Fruit fly (Drosophila melanogaster) whole organism, embryonic: Measurements from ENCODE around the gene Sec10.

Experiments used
- CG10565 ChIP-seq: fragments of 200-800 bp; sonication (Bioruptor generic); optimal IDR thresholded peaks from 3 replicates; lab custom pipeline; 2016; ENCODE audit warnings: missing biosample characterization, mild to moderate bottlenecking, missing genetic modification characterization
- CG14710 ChIP-seq: fragments of 200-800 bp; sonication (Bioruptor generic); optimal IDR thresholded peaks from 3 replicates; lab custom pipeline; 2019; ENCODE audit warnings: missing biosample characterization, mild to moderate bottlenecking, missing genetic modification characterization, moderate library complexity
- CG17186 ChIP-seq: fragments of 200-800 bp; sonication (Bioruptor generic); optimal IDR thresholded peaks from 3 replicates; lab custom pipeline; 2017; ENCODE audit warnings: missing biosample characterization, missing genetic modification reagents, missing genetic modification characterization
- CG17328 ChIP-seq: fragments of 200-800 bp; sonication (Bioruptor generic); IDR thresholded peaks from 2 replicates; pipeline ENCODE4 v1.3.6; 2022; ENCODE audit warnings: missing biosample characterization, missing genetic modification characterization
- CG17612 ChIP-seq: fragments of 200-800 bp; sonication (Bioruptor generic); IDR thresholded peaks from 2 replicates; pipeline ENCODE4 v1.3.6; 2022; ENCODE audit warnings: missing biosample characterization, missing genetic modification characterization
- CG18599 ChIP-seq: fragments of 200-800 bp; sonication (Bioruptor generic); optimal IDR thresholded peaks from 3 replicates; lab custom pipeline; 2017; ENCODE audit warnings: missing biosample characterization, missing genetic modification characterization, mild to moderate bottlenecking, moderate library complexity, missing genetic modification reagents
- CG30403 ChIP-seq: fragments of 200-800 bp; sonication (Bioruptor generic); optimal IDR thresholded peaks from 3 replicates; lab custom pipeline; 2016; ENCODE audit warnings: missing biosample characterization, missing genetic modification characterization
- CG31365 ChIP-seq: fragments of 200-800 bp; sonication (Bioruptor generic); optimal IDR thresholded peaks from 2 replicates; lab custom pipeline; 2018; ENCODE audit warnings: missing biosample characterization, mild to moderate bottlenecking, missing genetic modification characterization
- CG34376 ChIP-seq: fragments of 200-800 bp; sonication (Bioruptor generic); optimal IDR thresholded peaks from 2 replicates; lab custom pipeline; 2018; ENCODE audit warnings: missing biosample characterization, mild to moderate bottlenecking, missing genetic modification characterization
- CG4282 ChIP-seq: fragments of 200-800 bp; sonication (Bioruptor generic); optimal IDR thresholded peaks from 2 replicates; lab custom pipeline; 2016; ENCODE audit warnings: missing biosample characterization, missing genetic modification characterization
- CG5245 ChIP-seq: fragments of 200-800 bp; sonication (Bioruptor generic); optimal IDR thresholded peaks from 3 replicates; lab custom pipeline; 2016; ENCODE audit warnings: missing biosample characterization, missing genetic modification characterization
- CG6175 ChIP-seq: fragments of 200-800 bp; sonication (Bioruptor generic); IDR thresholded peaks from 3 replicates; pipeline ENCODE4 v1.3.6; 2022; ENCODE audit warnings: missing biosample characterization, missing genetic modification characterization
- CG6272 ChIP-seq: fragments of 200-800 bp; sonication (Bioruptor generic); IDR thresholded peaks from 2 replicates; pipeline ENCODE4 v1.3.6; 2022; ENCODE audit warnings: missing biosample characterization, missing genetic modification characterization
- CG6689 ChIP-seq: fragments of 200-800 bp; sonication (Bioruptor generic); IDR thresholded peaks from 2 replicates; pipeline ENCODE4 v1.3.6; 2022; ENCODE audit warnings: missing biosample characterization, missing genetic modification characterization
- CG6791 ChIP-seq: fragments of 200-800 bp; sonication (Bioruptor generic); IDR thresholded peaks from 3 replicates; pipeline ENCODE4 v1.3.6; 2022; ENCODE audit warnings: missing biosample characterization, missing genetic modification characterization; ENCODE audit not compliant: partially characterized antibody
- CG7271 ChIP-seq: fragments of 200-800 bp; sonication (Bioruptor generic); optimal IDR thresholded peaks from 2 replicates; lab custom pipeline; 2018; ENCODE audit warnings: missing biosample characterization, mild to moderate bottlenecking, missing genetic modification characterization, moderate library complexity
- CG7786 ChIP-seq: fragments of 200-800 bp; sonication (Bioruptor generic); optimal IDR thresholded peaks from 2 replicates; lab custom pipeline; 2016; ENCODE audit warnings: missing biosample characterization, missing genetic modification characterization
- CG8281 ChIP-seq: fragments of 200-800 bp; sonication (Bioruptor generic); optimal IDR thresholded peaks from 2 replicates; lab custom pipeline; 2018; ENCODE audit warnings: missing biosample characterization, mild to moderate bottlenecking, missing genetic modification characterization, moderate library complexity
- CG8944 ChIP-seq: fragments of 200-800 bp; sonication (Bioruptor generic); optimal IDR thresholded peaks from 3 replicates; lab custom pipeline; 2016; ENCODE audit warnings: missing biosample characterization, missing genetic modification characterization
- Doc2 ChIP-seq: fragments of 200-800 bp; sonication (Bioruptor generic); IDR thresholded peaks from 2 replicates; pipeline ENCODE4 v1.3.6; 2022; ENCODE audit warnings: missing biosample characterization, missing genetic modification characterization
- Dref ChIP-seq: fragments of 200-800 bp; sonication (Bioruptor generic); IDR thresholded peaks from 2 replicates; pipeline ENCODE4 v1.3.6; 2022; ENCODE audit warnings: missing biosample characterization, missing genetic modification characterization
- GATAe ChIP-seq: fragments of 200-800 bp; sonication (Bioruptor generic); conservative IDR thresholded peaks from 2 replicates; pipeline ENCODE4 v1.3.6; 2022; ENCODE audit warnings: missing biosample characterization, missing genetic modification characterization
- HmgZ ChIP-seq: fragments of 200-800 bp; sonication (Bioruptor generic); optimal IDR thresholded peaks from 2 replicates; lab custom pipeline; 2018; ENCODE audit warnings: missing biosample characterization, mild to moderate bottlenecking, missing genetic modification characterization
- Nf-YB ChIP-seq: fragments of 200-800 bp; sonication (Bioruptor generic); optimal IDR thresholded peaks from 3 replicates; lab custom pipeline; 2019; ENCODE audit warnings: missing biosample characterization, mild to moderate bottlenecking, missing genetic modification characterization, moderate library complexity
- Pdp1 ChIP-seq, 2 experiments: fragments of 200-800 bp; sonication (Bioruptor generic); optimal IDR thresholded peaks; 3 replicates each; lab custom pipeline; 2016; ENCODE audit warnings: missing biosample characterization in 2 of 2, missing genetic modification characterization in 2 of 2, mild to moderate bottlenecking in 1 of 2, moderate library complexity in 1 of 2
- Stat92E ChIP-seq, 3 experiments: fragments of >200 bp in 2 of 3; fragments of 200-800 bp in 1 of 3; sonication (Bioruptor generic) in 1 of 3; optimal IDR thresholded peaks; 2 replicates each; lab custom pipeline; 2017 to 2019; ENCODE audit warnings: missing biosample characterization in 3 of 3, missing genetic modification characterization in 3 of 3, mild to moderate bottlenecking in 1 of 3, moderate library complexity in 1 of 3
- YL-1 ChIP-seq: fragments of 200-800 bp; sonication (Bioruptor generic); optimal IDR thresholded peaks from 3 replicates; lab custom pipeline; 2017; ENCODE audit warnings: missing biosample characterization, mild to moderate bottlenecking, missing genetic modification characterization
- al ChIP-seq: fragments of 200-800 bp; sonication (Bioruptor generic); IDR thresholded peaks from 2 replicates; pipeline ENCODE4 v1.3.6; 2022; ENCODE audit warnings: missing biosample characterization, missing genetic modification characterization
- cwo ChIP-seq: fragments of 200-800 bp; sonication (Bioruptor generic); optimal IDR thresholded peaks from 3 replicates; lab custom pipeline; 2017; ENCODE audit warnings: missing biosample characterization, missing genetic modification characterization, mild to moderate bottlenecking, moderate library complexity, missing genetic modification reagents
- danr ChIP-seq: fragments of 200-800 bp; sonication (Bioruptor generic); IDR thresholded peaks from 2 replicates; pipeline ENCODE4 v1.3.6; 2022; ENCODE audit warnings: missing biosample characterization, missing genetic modification characterization
- dimm ChIP-seq: fragments of 200-800 bp; sonication (Bioruptor generic); IDR thresholded peaks from 2 replicates; pipeline ENCODE4 v1.3.6; 2022; ENCODE audit warnings: missing biosample characterization, missing genetic modification characterization
- exex ChIP-seq: fragments of 200-800 bp; sonication (Bioruptor generic); optimal IDR thresholded peaks from 4 replicates; lab custom pipeline; 2018; ENCODE audit warnings: missing biosample characterization, mild to moderate bottlenecking, missing genetic modification characterization, moderate library complexity
- fd96Cb ChIP-seq: fragments of 200-800 bp; sonication (Bioruptor generic); optimal IDR thresholded peaks from 2 replicates; lab custom pipeline; 2018; ENCODE audit warnings: missing biosample characterization, mild to moderate bottlenecking, missing genetic modification characterization, moderate library complexity
- grn ChIP-seq: fragments of 200-800 bp; sonication (Bioruptor generic); optimal IDR thresholded peaks from 3 replicates; lab custom pipeline; 2017; ENCODE audit warnings: missing biosample characterization, missing genetic modification characterization
- gro ChIP-seq: fragments of 200-800 bp; sonication (Bioruptor generic); optimal IDR thresholded peaks from 2 replicates; lab custom pipeline; 2016; ENCODE audit warnings: missing biosample characterization, missing genetic modification characterization
- gsb-n ChIP-seq: fragments of 200-800 bp; sonication (Bioruptor generic); optimal IDR thresholded peaks from 3 replicates; lab custom pipeline; 2018; ENCODE audit warnings: missing biosample characterization, mild to moderate bottlenecking, missing genetic modification characterization
- jumu ChIP-seq: fragments of 200-800 bp; sonication (Bioruptor generic); optimal IDR thresholded peaks from 3 replicates; lab custom pipeline; 2016; ENCODE audit warnings: missing biosample characterization, missing genetic modification characterization
- kay ChIP-seq: fragments of 200-800 bp; sonication (Bioruptor generic); optimal IDR thresholded peaks from 2 replicates; lab custom pipeline; 2016; ENCODE audit warnings: missing biosample characterization, missing genetic modification characterization
- klu ChIP-seq: fragments of 200-800 bp; sonication (Bioruptor generic); IDR thresholded peaks from 2 replicates; pipeline ENCODE4 v1.3.6; 2022; ENCODE audit warnings: missing biosample characterization, missing genetic modification characterization
- lab ChIP-seq: fragments of 200-800 bp; sonication (Bioruptor generic); optimal IDR thresholded peaks from 3 replicates; lab custom pipeline; 2017; ENCODE audit warnings: missing biosample characterization, missing genetic modification characterization, mild to moderate bottlenecking, moderate library complexity, missing genetic modification reagents
- lbe ChIP-seq: fragments of 200-800 bp; sonication (Bioruptor generic); optimal IDR thresholded peaks from 2 replicates; lab custom pipeline; 2016; ENCODE audit warnings: missing biosample characterization, mild to moderate bottlenecking, missing genetic modification characterization
- mirr ChIP-seq: fragments of 200-800 bp; sonication (Bioruptor generic); optimal IDR thresholded peaks from 3 replicates; lab custom pipeline; 2018; ENCODE audit warnings: missing biosample characterization, mild to moderate bottlenecking, missing genetic modification characterization
- rib ChIP-seq: fragments of 200-800 bp; sonication (Bioruptor generic); IDR thresholded peaks from 2 replicates; pipeline ENCODE4 v1.3.6; 2022; ENCODE audit warnings: missing biosample characterization, missing genetic modification characterization
- sd ChIP-seq: fragments of 200-800 bp; sonication (Bioruptor generic); optimal IDR thresholded peaks from 3 replicates; lab custom pipeline; 2018; ENCODE audit warnings: missing biosample characterization, mild to moderate bottlenecking, missing genetic modification characterization, moderate library complexity
- sens ChIP-seq: fragments of 200-800 bp; sonication (Bioruptor generic); peaks from one replicate; lab custom pipeline; 2016; ENCODE audit warnings: missing biosample characterization, missing genetic modification characterization
- ssp ChIP-seq: fragments of 200-800 bp; sonication (Bioruptor generic); IDR thresholded peaks from 2 replicates; pipeline ENCODE4 v1.3.6; 2022; ENCODE audit warnings: missing biosample characterization, missing genetic modification characterization
- sug ChIP-seq: fragments of 200-800 bp; optimal IDR thresholded peaks from 2 replicates; lab custom pipeline; 2019; ENCODE audit warnings: missing biosample characterization, mild to moderate bottlenecking, missing genetic modification characterization, moderate library complexity
- toy ChIP-seq: fragments of 200-800 bp; sonication (Bioruptor generic); IDR thresholded peaks from 2 replicates; pipeline ENCODE4 v1.3.6; 2022; ENCODE audit warnings: missing biosample characterization, missing genetic modification characterization
- trem ChIP-seq: fragments of 200-800 bp; optimal IDR thresholded peaks from 3 replicates; lab custom pipeline; 2019; ENCODE audit warnings: missing biosample characterization, mild to moderate bottlenecking, missing genetic modification characterization, moderate library complexity
- trh ChIP-seq: fragments of 200-800 bp; sonication (Bioruptor generic); optimal IDR thresholded peaks from 2 replicates; lab custom pipeline; 2016; ENCODE audit warnings: missing biosample characterization, missing genetic modification characterization

Gene Sec10

dm6 chr3R:24134580-24134979 is at the start of gene Sec10 (continued):
- TF ChIP-seq lbe (GFP tag; lab: Kevin White, UChicago), result peak; percentile 55
- TF ChIP-seq danr (GFP tag; lab: Robert Waterston, UW), result no peak
- TF ChIP-seq sens (GFP tag; lab: Kevin White, UChicago), result peak; percentile 86
- no peak for TF ChIP-seq fd96Cb
- TF ChIP-seq CG31365 (tag; lab: Kevin White, UChicago), result no peak
- TF ChIP-seq CG17186 (GFP tag; lab: Kevin White, UChicago), result peak; percentile 59
- TF ChIP-seq CG7271, result peak; percentile 11
- 0 out of 2 replicates have a peak, but pooled peaks have one; percentile 21 for TF ChIP-seq rib (GFP tag; lab: Robert Waterston, UW)
- TF ChIP-seq ssp, result no peak
- TF ChIP-seq gro (GFP tag; lab: Kevin White, UChicago), result no peak
- peak in 1 of 2 experiments; percentile 99 for TF ChIP-seq Pdp1 (GFP tag; optimal IDR thresholded peaks at IDR 0.05; lab: Kevin White, UChicago)
- no peak for TF ChIP-seq CG17328
- TF ChIP-seq CG6791 (GFP tag; lab: Robert Waterston, UW), result no peak
- TF ChIP-seq trem, result peak; percentile 81
- TF ChIP-seq CG6689 (GFP tag; lab: Robert Waterston, UW), result no peak
- TF ChIP-seq YL-1 (GFP tag; lab: Kevin White, UChicago), result peak; percentile 83
- TF ChIP-seq CG7786 (GFP tag; lab: Kevin White, UChicago), result no peak

dm6 chr3R:24084975-24085374 is 49.7 kb upstream of the Sec10 start:
- TF ChIP-seq GATAe (GFP tag; lab: Robert Waterston, UW) (peak; percentile 19; the same call in 1 of the 2 replicates), sug (tag; lab: Kevin White, UChicago) (peak; percentile 64), lab (peak; percentile 14), exex (tag; lab: Kevin White, UChicago) (peak; percentile 99), sd (peak; percentile 94), cwo (GFP tag; lab: Kevin White, UChicago) (peak; percentile 17), CG18599 (GFP tag; lab: Kevin White, UChicago) (peak; percentile 16), al (GFP tag; lab: Robert Waterston, UW) (no peak), grn (GFP tag; lab: Kevin White, UChicago) (peak; percentile 7), HmgZ (tag; lab: Kevin White, UChicago) (peak; percentile 26), Dref (GFP tag; lab: Robert Waterston, UW) (no peak), dimm (GFP tag; lab: Robert Waterston, UW) (no peak), mirr (GFP tag; lab: Kevin White, UChicago) (peak; percentile 94), gro (GFP tag; lab: Kevin White, UChicago) (peak; percentile 56), CG30403 (no peak), Nf-YB (GFP tag; lab: Kevin White, UChicago) (no peak), CG4282 (GFP tag; lab: Kevin White, UChicago) (no peak), CG8281 (tag; lab: Kevin White, UChicago) (peak; percentile 1), CG34376 (GFP tag; lab: Kevin White, UChicago) (peak; percentile 82)

- TF ChIP-seq toy (GFP tag; lab: Robert Waterston, UW) (no peak), gsb-n (tag; lab: Kevin White, UChicago) (peak; percentile 55), kay (no peak), klu (no peak), CG10565 (GFP tag; lab: Kevin White, UChicago) (no peak), CG6175 (no peak), CG14710 (tag; lab: Kevin White, UChicago) (no peak), Doc2 (GFP tag; lab: Robert Waterston, UW) (no peak), CG6272 (GFP tag; lab: Robert Waterston, UW) (no peak), sug (tag; lab: Kevin White, UChicago) (peak; percentile 10), trh (GFP tag; lab: Kevin White, UChicago) (no peak), Stat92E (GFP tag; optimal IDR thresholded peaks at IDR 0.05; lab: Kevin White, UChicago) (no peak), CG8944 (GFP tag; lab: Kevin White, UChicago) (no peak), jumu (GFP tag; lab: Kevin White, UChicago) (no peak), CG17612 (GFP tag; lab: Robert Waterston, UW) (no peak), CG5245 (GFP tag; lab: Kevin White, UChicago) (no peak)
These were observed 44.5 kb upstream of the Sec10 start for dm6 chr3R:24090143-24090542.
